Fruit fly (Drosophila melanogaster): Measurements from ENCODE around the gene Ogdh.
A peak's percentile ranks its signal among the peaks of the same experiment; 100 is the strongest.
"Not testable (repeated sequence)": the region's sequence is repeated elsewhere in the genome, so short reads cannot be mapped to it uniquely, and the experiment has no call there.

Gene Ogdh

dm6 chr3L:16954522-16954921 is at the start of gene Ogdh:
Ogdh (plus strand) TSS chr3L:16954822.
- not testable (repeated sequence) for TF ChIP-seq CG8478, CTCF (optimal IDR thresholded peaks at IDR 0.05)

DNA sequence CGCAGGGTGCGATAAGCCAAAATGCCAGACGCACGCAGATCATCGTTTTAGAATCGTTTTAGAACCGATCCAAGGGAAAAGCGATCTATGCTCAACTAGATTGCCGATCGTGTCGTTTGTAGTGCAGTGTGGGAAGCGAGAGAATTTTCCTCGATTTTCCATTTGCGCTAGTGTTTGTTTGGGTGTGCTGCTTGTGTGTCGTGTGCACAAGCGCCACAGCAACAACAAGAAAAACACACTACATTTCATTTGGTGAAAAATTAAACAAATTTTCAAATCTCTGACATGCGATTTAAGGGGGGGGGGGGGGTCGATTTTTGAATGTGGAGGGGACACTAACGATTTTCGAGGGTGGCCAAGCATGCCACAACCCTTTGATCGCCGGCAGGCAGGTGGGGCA is 44.2 kb upstream of the Ogdh start:
- no peak for TF ChIP-seq CTCF (optimal IDR thresholded peaks at IDR 0.05)

- no peak for TF ChIP-seq CG8478 (optimal IDR thresholded peaks at IDR 0.05)
- TF ChIP-seq CTCF (optimal IDR thresholded peaks at IDR 0.05): no peak
Measured at dm6 chr3L:16914113-16914512, 40.5 kb upstream of the Ogdh start.

DNA sequence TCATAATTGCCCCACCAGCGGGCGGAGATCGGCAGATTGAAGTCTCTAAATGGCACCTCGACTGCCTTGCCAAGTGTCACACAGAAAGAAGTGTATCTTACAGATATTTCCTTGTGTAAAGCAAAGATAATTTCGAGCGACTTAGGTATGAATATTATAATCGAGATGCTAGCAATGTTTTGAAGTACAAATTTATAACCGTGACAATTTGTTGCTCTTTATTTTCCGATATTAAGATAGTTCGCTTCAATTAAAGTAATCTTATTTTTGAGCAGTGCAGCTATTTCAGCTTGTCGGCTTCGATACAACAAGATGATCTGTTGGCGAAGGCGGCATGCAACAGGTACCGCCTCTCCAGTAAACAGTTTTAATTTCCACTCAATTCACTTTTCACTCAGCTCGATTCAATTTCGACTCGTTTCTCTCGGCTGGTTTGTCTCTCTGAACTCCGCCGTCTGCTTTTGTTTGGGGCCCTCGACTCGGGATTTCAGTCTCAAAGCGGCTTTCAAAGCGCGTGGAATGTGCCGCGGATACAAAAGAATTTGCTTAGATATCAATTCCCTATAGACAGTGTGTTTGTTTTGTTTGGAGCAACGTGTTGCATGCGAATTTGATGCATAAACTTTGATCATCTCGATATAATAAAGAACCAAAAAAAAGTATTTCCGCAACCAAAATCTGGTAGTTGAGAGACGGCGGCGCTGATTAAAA is 38.7 kb upstream of the Ogdh start:
- no peak for TF ChIP-seq CTCF (optimal IDR thresholded peaks at IDR 0.05)
- TF ChIP-seq CG8478 (optimal IDR thresholded peaks at IDR 0.05): no peak

- TF ChIP-seq CG8478 (optimal IDR thresholded peaks at IDR 0.05) (no peak), CTCF (optimal IDR thresholded peaks at IDR 0.05) (no peak)
Measured at dm6 chr3L:16917409-16918173, 37.0 kb upstream of the Ogdh start.

DNA sequence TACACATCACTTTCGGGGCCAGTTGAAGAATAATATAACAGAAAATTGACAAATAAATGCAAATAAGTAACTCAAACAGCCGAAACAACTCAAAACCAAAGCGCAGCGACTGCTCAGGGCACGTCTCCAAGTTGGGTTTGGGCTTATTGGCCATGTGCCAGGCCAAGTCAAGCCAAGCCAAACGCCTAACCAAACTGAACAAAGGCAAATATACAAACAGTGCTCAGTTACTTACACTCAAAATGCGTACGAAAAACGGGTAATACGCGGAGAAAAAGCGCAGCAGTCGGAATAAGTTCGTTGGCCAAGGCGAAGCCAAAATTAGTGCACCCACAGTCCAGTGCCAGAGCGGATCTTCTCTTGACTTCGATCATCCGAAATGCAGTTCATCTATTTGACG is 31.7 kb upstream of the Ogdh start, which contains the start of gene CG13028:
Gene CG13028, plus strand, starts transcription at position 301 of the 400 bp plus-strand sequence.
- TF ChIP-seq CG8478 (optimal IDR thresholded peaks at IDR 0.05) (no peak), CTCF (optimal IDR thresholded peaks at IDR 0.05) (no peak)

dm6 chr3L:16927375-16927774 is 27.2 kb upstream of the Ogdh start, which contains the start of gene CG13023:
CG13023 (minus strand) TSS chr3L:16927434.
- TF ChIP-seq CG8478 (optimal IDR thresholded peaks at IDR 0.05) (no peak), CTCF (optimal IDR thresholded peaks at IDR 0.05) (no peak)

dm6 chr3L:16930522-16930921 is 24.1 kb upstream of the Ogdh start:
- peak; percentile 63 to 67 for TF ChIP-seq CTCF (optimal IDR thresholded peaks at IDR 0.05)
- TF ChIP-seq CG8478 (optimal IDR thresholded peaks at IDR 0.05): no peak

DNA sequence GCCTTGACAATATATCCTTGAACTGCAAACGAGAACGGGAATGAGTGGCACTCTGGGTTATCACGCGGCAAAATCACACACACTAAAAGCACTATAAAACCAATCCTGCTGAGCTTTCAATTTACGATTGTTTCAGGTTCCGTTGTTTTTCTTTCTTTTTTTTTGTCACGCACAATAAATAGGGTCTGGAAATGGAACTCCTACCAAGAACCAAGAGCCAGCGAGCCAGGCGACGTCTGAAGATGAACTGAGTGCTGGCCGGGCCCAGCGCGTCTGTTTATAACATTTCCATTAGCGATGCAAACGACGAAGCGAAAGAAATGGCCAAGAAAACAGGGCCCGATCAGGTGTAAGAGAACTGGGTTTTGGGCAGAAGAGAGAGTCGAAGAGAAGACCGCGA is 19.3 kb upstream of the Ogdh start, which contains the start of gene CG11905:
Gene CG11905, minus strand, starts transcription at position 253 of the 400 bp plus-strand sequence.
- TF ChIP-seq CTCF (optimal IDR thresholded peaks at IDR 0.05): no peak
- no peak for TF ChIP-seq CG8478 (optimal IDR thresholded peaks at IDR 0.05)

- TF ChIP-seq CG8478 (optimal IDR thresholded peaks at IDR 0.05) (no peak), CTCF (optimal IDR thresholded peaks at IDR 0.05) (no peak)
Measured at dm6 chr3L:16936689-16937088, 17.9 kb upstream of the Ogdh start.

dm6 chr3L:16938852-16939251 is 15.8 kb upstream of the Ogdh start, which contains the start of gene CG13022:
CG13022 (minus strand) TSS chr3L:16938952.
- TF ChIP-seq CTCF (optimal IDR thresholded peaks at IDR 0.05): no peak
- no peak for TF ChIP-seq CG8478 (optimal IDR thresholded peaks at IDR 0.05)

dm6 chr3L:16941319-16941718 is 13.3 kb upstream of the Ogdh start:
- TF ChIP-seq CTCF (optimal IDR thresholded peaks at IDR 0.05): no peak
- TF ChIP-seq CG8478 (optimal IDR thresholded peaks at IDR 0.05): no peak

dm6 chr3L:16944061-16944460 is 10.6 kb upstream of the Ogdh start, which contains the start of gene Obp73a:
Obp73a (plus strand) TSS chr3L:16944361.
- TF ChIP-seq CTCF (optimal IDR thresholded peaks at IDR 0.05) (no peak), CG8478 (optimal IDR thresholded peaks at IDR 0.05) (no peak)

DNA sequence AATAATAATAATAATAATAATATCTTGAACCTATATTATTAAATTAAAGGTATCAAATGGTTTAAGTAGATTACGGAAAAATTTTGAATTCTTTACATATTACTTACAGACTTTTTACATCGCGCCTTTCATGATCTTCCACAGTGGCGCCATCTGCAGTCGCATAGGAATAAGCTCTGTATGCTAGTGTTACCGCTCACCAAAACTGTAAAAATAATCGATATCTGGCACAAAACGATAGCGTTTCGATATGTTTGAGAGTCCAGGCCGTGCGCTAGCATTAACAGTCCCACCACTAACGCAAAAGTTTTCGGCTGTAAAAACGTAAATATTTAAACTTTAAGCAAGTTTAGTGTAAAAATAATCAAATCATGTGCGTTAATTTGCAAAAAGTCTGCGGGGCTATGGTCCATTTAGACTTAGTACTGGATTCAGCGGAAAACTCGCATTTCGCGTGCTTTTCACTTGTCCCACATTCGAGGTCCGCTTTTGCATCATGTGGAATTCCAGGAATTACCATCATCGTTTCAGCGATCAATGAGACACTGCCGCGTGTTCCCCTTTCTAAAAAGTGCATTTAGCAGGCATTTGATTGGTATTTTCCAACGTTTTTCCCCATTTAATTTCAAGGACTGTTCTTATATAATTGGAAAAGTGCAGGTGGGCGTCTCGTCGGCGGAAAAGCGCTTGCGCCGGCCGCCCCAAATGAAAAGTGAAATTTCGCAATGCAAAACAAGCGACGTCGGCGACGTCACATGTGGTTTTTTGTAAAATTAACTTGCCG is 789 bp downstream of the Ogdh start:
- TF ChIP-seq CG8478 (optimal IDR thresholded peaks at IDR 0.05) (no peak), CTCF (optimal IDR thresholded peaks at IDR 0.05) (peak; percentile 93 to 94)

All from S2 (cell line).